Worm (Caenorhabditis elegans) whole organism, L2 larva: ENCODE results near the gene srh-30.

ENCODE experiments used
- aly-2 ChIP-seq: fragments of 150-350 bp; optimal IDR thresholded peaks from 2 replicates; lab custom pipeline; 2014; ENCODE audit warnings: missing biosample characterization, missing genetic modification characterization
- ama-1 ChIP-seq: fragments of 150-350 bp; optimal IDR thresholded peaks from 2 replicates; lab custom pipeline; 2018; ENCODE audit warnings: inconsistent platforms
- crh-2 ChIP-seq: sonication (generic microtip); optimal IDR thresholded peaks from 2 replicates; lab custom pipeline; 2017; ENCODE audit warnings: missing biosample characterization, missing genetic modification characterization
- elt-1 ChIP-seq: fragments of 150-350 bp; optimal IDR thresholded peaks from 2 replicates; lab custom pipeline; 2014; ENCODE audit warnings: missing biosample characterization, missing genetic modification characterization
- lsy-2 ChIP-seq, 2 experiments: fragments of 150-350 bp in 1 of 2; sonication (generic microtip) in 1 of 2; optimal IDR thresholded peaks; 2 replicates each; lab custom pipeline; 2014 to 2017; ENCODE audit warnings: missing biosample characterization in 2 of 2, missing genetic modification characterization in 2 of 2
- mdl-1 ChIP-seq, 2 experiments: fragments of 150-350 bp in 1 of 2; sonication (generic microtip) in 1 of 2; optimal IDR thresholded peaks; 2 replicates each; lab custom pipeline; 2017; ENCODE audit warnings: missing biosample characterization in 2 of 2, missing genetic modification characterization in 2 of 2
- ztf-1 ChIP-seq: fragments of 200-800 bp; sonication (Bioruptor generic); conservative IDR thresholded peaks from 2 replicates; pipeline ENCODE4 v1.3.6; 2022; ENCODE audit warnings: missing genetic modification characterization, missing compliant biosample characterization

- TF ChIP-seq elt-1 (tag; lab: Kevin White, UChicago) (no peak), mdl-1 (tag; optimal IDR thresholded peaks at IDR 0.05; lab: Kevin White, UChicago) (no peak), ama-1 (lab: Kevin White, UChicago) (no peak), lsy-2 (tag; optimal IDR thresholded peaks at IDR 0.05; lab: Kevin White, UChicago) (peak in 1 of 2 experiments; percentile 27), ztf-1 (GFP tag; lab: Robert Waterston, UW) (no peak), crh-2 (tag; lab: Kevin White, UChicago) (no peak), aly-2 (tag; lab: Kevin White, UChicago) (no peak)
Measured at ce11 chrV:6792973-6793372, 21.4 kb upstream of the srh-30 start.
